Worm (Caenorhabditis elegans) whole organism, L4/young adult: ENCODE data around the gene F56D6.6.

Experiments
- W03F9.2 ChIP-seq: fragments of 150-350 bp; optimal IDR thresholded peaks from 2 replicates; lab custom pipeline; 2014; ENCODE audit warnings: missing biosample characterization, missing genetic modification characterization
- dao-5 ChIP-seq: sonication (generic microtip); optimal IDR thresholded peaks from 2 replicates; lab custom pipeline; 2016; ENCODE audit warnings: missing genotype, missing genetic modification characterization, moderate library complexity, missing compliant biosample characterization
- him-1 ChIP-seq: sonication (generic microtip); optimal IDR thresholded peaks from 2 replicates; lab custom pipeline; 2016; ENCODE audit warnings: missing genotype, missing genetic modification reagents, missing genetic modification characterization, missing compliant biosample characterization

The F56D6.6 gene

ce11 chrIV:3937097-3937496 lies 34.0 kb downstream of the F56D6.6 start, which contains the start of gene clec-71:
Gene clec-71 (plus strand): TSS chrIV:3937458.
- TF ChIP-seq W03F9.2: no peak
- TF ChIP-seq dao-5 (tag; lab: Kevin White, UChicago): no peak
- TF ChIP-seq him-1 (tag; lab: Kevin White, UChicago): no peak

- TF ChIP-seq dao-5 (tag; lab: Kevin White, UChicago) (no peak), W03F9.2 (no peak), him-1 (tag; lab: Kevin White, UChicago) (no peak)
Observed at ce11 chrIV:3941658-3942328, 38.7 kb downstream of the F56D6.6 start, which contains the start of gene clec-174. Gene clec-174 (minus strand): TSS chrIV:3941708.

- TF ChIP-seq W03F9.2: no peak
- no peak for TF ChIP-seq him-1 (tag; lab: Kevin White, UChicago)
- no peak for TF ChIP-seq dao-5 (tag; lab: Kevin White, UChicago)
Observed at ce11 chrIV:3943003-3943402, 39.9 kb downstream of the F56D6.6 start, which contains the start of gene Y46C8AL.11. Gene Y46C8AL.11 (plus strand): TSS chrIV:3943303.

- no peak for TF ChIP-seq dao-5 (tag; lab: Kevin White, UChicago)
- TF ChIP-seq W03F9.2: no peak
- TF ChIP-seq him-1 (tag; lab: Kevin White, UChicago): no peak
Observed at ce11 chrIV:3944459-3944858, 41.4 kb downstream of the F56D6.6 start, which contains the start of gene clec-72. Gene clec-72 (plus strand): TSS chrIV:3944816.
